Worm (Caenorhabditis elegans) whole organism, early embryonic: ENCODE results near the gene sel-5.

Experiments
- B0310.2 ChIP-seq: sonication (generic microtip); optimal IDR thresholded peaks from 2 replicates; lab custom pipeline; 2016; ENCODE audit warnings: mild to moderate bottlenecking, missing genetic modification characterization, missing compliant biosample characterization
- F13C5.2 ChIP-seq: sonication (generic microtip); optimal IDR thresholded peaks from 2 replicates; lab custom pipeline; 2017; ENCODE audit warnings: mild to moderate bottlenecking, missing genetic modification characterization, inconsistent platforms, missing compliant biosample characterization
- aly-1 ChIP-seq: sonication (generic microtip); optimal IDR thresholded peaks from 2 replicates; lab custom pipeline; 2016; ENCODE audit warnings: missing genetic modification characterization, missing compliant biosample characterization
- ama-1 ChIP-seq: fragments of 150-350 bp; optimal IDR thresholded peaks from 2 replicates; lab custom pipeline; 2014
- ceh-13 ChIP-seq: fragments of 200-800 bp; sonication (Bioruptor generic); optimal IDR thresholded peaks from 2 replicates; lab custom pipeline; 2018; ENCODE audit warnings: mild to moderate bottlenecking, missing genetic modification characterization, missing compliant biosample characterization
- ceh-36 ChIP-seq: sonication (generic microtip); optimal IDR thresholded peaks from 2 replicates; lab custom pipeline; 2016; ENCODE audit warnings: missing genetic modification characterization, inconsistent platforms, missing compliant biosample characterization
- ets-7 ChIP-seq: sonication (generic microtip); optimal IDR thresholded peaks from 2 replicates; lab custom pipeline; 2016; ENCODE audit warnings: missing genotype, missing genetic modification characterization, missing compliant biosample characterization
- flt-1 ChIP-seq: fragments of 200-800 bp; sonication (Bioruptor generic); IDR thresholded peaks from 2 replicates; pipeline ENCODE4 v1.3.6; 2022; ENCODE audit warnings: missing genetic modification characterization, missing compliant biosample characterization
- hmbx-1 ChIP-seq: sonication (generic microtip); optimal IDR thresholded peaks from 2 replicates; lab custom pipeline; 2016; ENCODE audit warnings: mild to moderate bottlenecking, missing genetic modification characterization, missing compliant biosample characterization
- hmg-4 ChIP-seq: fragments of 200-800 bp; sonication (Bioruptor generic); optimal IDR thresholded peaks from 2 replicates; lab custom pipeline; 2018; ENCODE audit warnings: mild to moderate bottlenecking, missing genetic modification characterization, missing compliant biosample characterization
- hnd-1 ChIP-seq: sonication (generic microtip); optimal IDR thresholded peaks from 2 replicates; lab custom pipeline; 2016; ENCODE audit warnings: missing genetic modification characterization, missing compliant biosample characterization
- pes-1 ChIP-seq: fragments of 200-800 bp; sonication (Bioruptor generic); IDR thresholded peaks from 2 replicates; pipeline ENCODE4 v1.3.6; 2022; ENCODE audit warnings: missing genetic modification reagents, missing genetic modification characterization, missing compliant biosample characterization
- scrt-1 ChIP-seq: fragments of 200-800 bp; sonication (Bioruptor generic); IDR thresholded peaks from 2 replicates; pipeline ENCODE4 v1.3.6; 2022; ENCODE audit warnings: missing genetic modification characterization, missing compliant biosample characterization
- sea-1 ChIP-seq: fragments of 200-800 bp; sonication (Bioruptor generic); conservative IDR thresholded peaks from 2 replicates; pipeline ENCODE4 v1.3.6; 2022; ENCODE audit warnings: missing genetic modification characterization, missing compliant biosample characterization
- tbx-11 ChIP-seq: fragments of 200-800 bp; sonication (Bioruptor generic); IDR thresholded peaks from 2 replicates; pipeline ENCODE4 v1.3.6; 2022; ENCODE audit warnings: missing genetic modification characterization, missing compliant biosample characterization
- tbx-37 ChIP-seq: fragments of 200-800 bp; sonication (Bioruptor generic); conservative IDR thresholded peaks from 2 replicates; pipeline ENCODE4 v1.3.6; 2022; ENCODE audit warnings: missing genetic modification reagents, missing genetic modification characterization, missing compliant biosample characterization
- tra-4 ChIP-seq: sonication (generic microtip); optimal IDR thresholded peaks from 2 replicates; lab custom pipeline; 2017; ENCODE audit warnings: missing genetic modification characterization, missing compliant biosample characterization

The sel-5 gene

ce11 chrIII:4600139-4600762 lies 22.0 kb upstream of the sel-5 start, which contains the start of gene mab-21:
mab-21 (plus strand) TSS chrIII:4600753.
- TF ChIP-seq ets-7 (tag; lab: Kevin White, UChicago) (no peak), ceh-13 (GFP tag; lab: Kevin White, UChicago) (no peak), ama-1 (lab: Kevin White, UChicago) (no peak), ceh-36 (no peak), hnd-1 (no peak), aly-1 (tag; lab: Kevin White, UChicago) (no peak)

DNA sequence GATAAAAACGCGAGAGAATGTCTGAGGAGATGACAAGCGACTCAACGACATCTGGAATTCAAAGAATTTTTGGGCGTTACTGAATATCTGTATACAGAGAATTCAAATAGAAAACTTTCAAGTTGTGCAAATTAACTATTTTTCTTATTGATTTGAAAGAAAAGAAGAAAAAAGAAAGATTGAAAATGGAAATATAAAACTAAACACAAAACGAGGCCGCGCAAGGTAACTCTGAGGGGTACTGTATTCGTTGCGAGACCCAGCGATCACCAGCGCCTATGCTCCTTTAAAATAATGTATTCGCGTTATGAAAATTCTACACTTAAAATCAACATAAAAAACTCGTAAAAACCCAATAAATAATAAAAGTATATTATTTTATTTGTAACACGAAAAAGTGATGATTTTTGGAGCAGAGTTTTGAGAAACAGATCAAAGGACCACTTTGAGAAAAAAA lies 17.6 kb upstream of the sel-5 start, which contains the start of gene asb-1:
Gene asb-1 (minus strand): TSS at position 51 of the 457 bp plus-strand sequence.
- no peak for TF ChIP-seq hmbx-1 (tag; lab: Kevin White, UChicago)
- no peak for TF ChIP-seq pes-1 (GFP tag; lab: Robert Waterston, UW)
- no peak for TF ChIP-seq scrt-1 (GFP tag; lab: Robert Waterston, UW)
- TF ChIP-seq ceh-36: no peak
- TF ChIP-seq tra-4 (tag; lab: Kevin White, UChicago): no peak
- TF ChIP-seq ama-1 (lab: Kevin White, UChicago): no peak
- no peak for TF ChIP-seq ets-7 (tag; lab: Kevin White, UChicago)
- no peak for TF ChIP-seq B0310.2 (tag; lab: Kevin White, UChicago)
- TF ChIP-seq tbx-11 (GFP tag; lab: Robert Waterston, UW): no peak
- no peak for TF ChIP-seq aly-1 (tag; lab: Kevin White, UChicago)
- TF ChIP-seq flt-1 (GFP tag; lab: Robert Waterston, UW): no peak
- TF ChIP-seq F13C5.2 (tag; lab: Kevin White, UChicago): no peak
- no peak for TF ChIP-seq sea-1
- TF ChIP-seq hmg-4 (GFP tag; lab: Kevin White, UChicago): no peak

- TF ChIP-seq tra-4 (tag; lab: Kevin White, UChicago) (no peak), hnd-1 (no peak), scrt-1 (GFP tag; lab: Robert Waterston, UW) (no peak)
These were observed 16.7 kb upstream of the sel-5 start for ce11 chrIII:4594762-4595523.

DNA sequence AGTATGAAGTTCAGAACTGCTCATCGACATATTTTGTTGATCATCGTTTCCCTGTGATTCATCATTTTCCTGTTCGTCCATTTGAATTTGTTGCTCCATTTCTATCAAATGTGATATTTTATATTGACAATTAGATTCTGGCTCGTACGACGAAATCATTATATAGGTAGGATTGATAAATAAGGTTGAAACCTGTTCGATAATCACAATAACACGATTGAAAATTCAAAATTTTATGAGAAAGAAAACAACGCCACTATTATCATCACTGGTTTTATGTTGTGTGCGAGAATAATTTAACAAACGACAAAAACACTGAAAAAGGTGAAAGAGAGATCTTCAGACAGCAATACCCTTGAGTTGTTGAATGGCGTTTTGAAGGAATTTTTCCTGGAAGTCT lies 16.1 kb upstream of the sel-5 start, which contains the start of gene apc-11:
Gene apc-11 (minus strand): TSS at position 101 of the 400 bp plus-strand sequence.
- TF ChIP-seq hnd-1: no peak
- TF ChIP-seq pes-1 (GFP tag; lab: Robert Waterston, UW): no peak
- TF ChIP-seq hmbx-1 (tag; lab: Kevin White, UChicago): no peak
- TF ChIP-seq aly-1 (tag; lab: Kevin White, UChicago): no peak
- TF ChIP-seq hmg-4 (GFP tag; lab: Kevin White, UChicago): no peak
- TF ChIP-seq tbx-37 (GFP tag; lab: Robert Waterston, UW): no peak
- TF ChIP-seq B0310.2 (tag; lab: Kevin White, UChicago): no peak
- no peak for TF ChIP-seq ets-7 (tag; lab: Kevin White, UChicago)
- TF ChIP-seq scrt-1 (GFP tag; lab: Robert Waterston, UW): no peak
- no peak for TF ChIP-seq ceh-13 (GFP tag; lab: Kevin White, UChicago)
- no peak for TF ChIP-seq tbx-11 (GFP tag; lab: Robert Waterston, UW)
- no peak for TF ChIP-seq ceh-36
- TF ChIP-seq ama-1 (lab: Kevin White, UChicago): no peak
- TF ChIP-seq tra-4 (tag; lab: Kevin White, UChicago): no peak

DNA sequence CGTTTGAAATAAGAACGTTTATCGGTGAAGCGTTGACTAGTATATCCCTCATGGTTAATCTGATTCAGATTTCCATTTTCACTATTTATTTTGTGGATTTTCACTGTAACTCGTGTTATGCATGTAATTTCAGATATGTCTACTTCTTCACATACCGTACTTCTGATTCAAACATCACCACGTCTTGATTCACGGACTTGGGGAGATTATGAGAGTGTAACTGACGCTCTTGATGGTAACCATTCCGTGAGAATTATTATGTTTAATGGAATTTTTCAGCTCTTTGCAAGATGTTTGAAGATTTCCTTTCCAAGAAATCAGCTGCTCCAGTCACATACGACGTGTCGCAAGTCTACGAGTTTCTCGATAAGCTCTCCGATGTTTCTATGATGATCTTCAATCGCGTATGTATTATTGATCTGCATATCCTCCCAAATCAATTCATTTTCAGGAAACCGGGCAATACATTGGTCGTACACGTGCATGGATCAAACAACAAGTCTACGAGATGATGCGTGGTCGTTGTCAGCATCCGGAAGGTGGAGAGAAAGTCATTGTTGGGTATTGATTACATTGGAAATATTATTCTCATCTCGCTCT lies 15.0 kb upstream of the sel-5 start, which contains the start of gene erh-2:
Gene erh-2 (plus strand): TSS at position 134 of the 600 bp plus-strand sequence.
- TF ChIP-seq hmbx-1 (tag; lab: Kevin White, UChicago) (no peak), ama-1 (lab: Kevin White, UChicago) (peak; percentile 67)

ce11 chrIII:4587177-4587576 lies 8.9 kb upstream of the sel-5 start, which contains the start of the genes F35G12.7 and smc-4:
F35G12.7 (minus strand) TSS chrIII:4587330.
smc-4 (plus strand) TSS chrIII:4587501.
- TF ChIP-seq scrt-1 (GFP tag; lab: Robert Waterston, UW): 0 out of 2 replicates have a peak, but pooled peaks have one; percentile 60
- peak; percentile 40 for TF ChIP-seq F13C5.2 (tag; lab: Kevin White, UChicago)
- no peak for TF ChIP-seq pes-1 (GFP tag; lab: Robert Waterston, UW)
- peak; percentile 43; the same call in 1 of the 2 replicates for TF ChIP-seq flt-1 (GFP tag; lab: Robert Waterston, UW)
- peak; percentile 26 for TF ChIP-seq hmg-4 (GFP tag; lab: Kevin White, UChicago)
- TF ChIP-seq ama-1 (lab: Kevin White, UChicago): no peak

- TF ChIP-seq pes-1 (GFP tag; lab: Robert Waterston, UW) (no peak), tbx-11 (GFP tag; lab: Robert Waterston, UW) (no peak), flt-1 (GFP tag; lab: Robert Waterston, UW) (no peak), aly-1 (tag; lab: Kevin White, UChicago) (no peak), F13C5.2 (tag; lab: Kevin White, UChicago) (no peak), ets-7 (tag; lab: Kevin White, UChicago) (no peak), tra-4 (tag; lab: Kevin White, UChicago) (no peak), B0310.2 (tag; lab: Kevin White, UChicago) (no peak), hmg-4 (GFP tag; lab: Kevin White, UChicago) (no peak), ceh-36 (no peak), hmbx-1 (tag; lab: Kevin White, UChicago) (no peak), sea-1 (no peak), ceh-13 (GFP tag; lab: Kevin White, UChicago) (no peak)
These were observed 5.9 kb upstream of the sel-5 start, which contains the start of gene F35G12.5 for ce11 chrIII:4584068-4584566. F35G12.5 (plus strand) TSS chrIII:4584118.
